Worm (Caenorhabditis elegans) whole organism, L4 larva: ENCODE measurements around the gene nas-12.

Experiments used
- D1046.2 ChIP-seq: fragments of 200-800 bp; sonication (Bioruptor generic); IDR thresholded peaks from 2 replicates; pipeline ENCODE4 v1.3.6; 2022; ENCODE audit warnings: missing genetic modification characterization, missing compliant biosample characterization
- F10B5.3 ChIP-seq: sonication (generic microtip); optimal IDR thresholded peaks from 2 replicates; lab custom pipeline; 2016; ENCODE audit warnings: mild to moderate bottlenecking, missing genetic modification characterization, missing compliant biosample characterization
- F26F4.8 ChIP-seq: fragments of 200-800 bp; sonication (Bioruptor generic); conservative IDR thresholded peaks from 2 replicates; pipeline ENCODE4 v1.3.6; 2022; ENCODE audit warnings: missing genetic modification characterization, missing compliant biosample characterization
- F44E2.7 ChIP-seq: fragments of 200-800 bp; sonication (Bioruptor generic); IDR thresholded peaks from 2 replicates; pipeline ENCODE4 v2.1.2; 2022; ENCODE audit warnings: missing genetic modification characterization, missing compliant biosample characterization
- R02D3.7 ChIP-seq: fragments of 150-350 bp; sonication (generic microtip); optimal IDR thresholded peaks from 3 replicates; lab custom pipeline; 2014; ENCODE audit warnings: missing biosample characterization, missing genetic modification characterization
- T20F7.1 ChIP-seq: fragments of 200-800 bp; sonication (Bioruptor generic); optimal IDR thresholded peaks from 2 replicates; lab custom pipeline; 2018; ENCODE audit warnings: mild to moderate bottlenecking, missing genetic modification characterization, missing compliant biosample characterization
- T26A8.4 ChIP-seq: fragments of 200-800 bp; sonication (Bioruptor generic); IDR thresholded peaks from 2 replicates; pipeline ENCODE4 v1.3.6; 2022; ENCODE audit warnings: missing genetic modification characterization, missing compliant biosample characterization
- Y105C5A.15 ChIP-seq: fragments of 200-800 bp; sonication (Bioruptor generic); IDR thresholded peaks from 2 replicates; pipeline ENCODE4 v1.3.6; 2022; ENCODE audit warnings: missing genetic modification characterization, missing compliant biosample characterization
- Y48G9A.11 ChIP-seq: fragments of 200-800 bp; sonication (Bioruptor generic); IDR thresholded peaks from 2 replicates; pipeline ENCODE4 v1.3.6; 2022; ENCODE audit warnings: missing genetic modification reagents, missing genetic modification characterization, missing compliant biosample characterization
- Y5F2A.4 ChIP-seq: fragments of 200-800 bp; sonication (Bioruptor generic); optimal IDR thresholded peaks from 2 replicates; lab custom pipeline; 2018; ENCODE audit warnings: mild to moderate bottlenecking, missing genetic modification characterization, missing compliant biosample characterization
- Y75B8A.6 ChIP-seq: fragments of 200-800 bp; sonication (Bioruptor generic); IDR thresholded peaks from 2 replicates; pipeline ENCODE4 v1.3.6; 2022; ENCODE audit warnings: missing genetic modification reagents, missing genetic modification characterization, missing compliant biosample characterization
- ZK337.2 ChIP-seq: fragments of 200-800 bp; sonication (Bioruptor generic); IDR thresholded peaks from 2 replicates; pipeline ENCODE4 v1.3.6; 2022; ENCODE audit warnings: missing genetic modification reagents, missing genetic modification characterization, missing compliant biosample characterization
- ZK546.5 ChIP-seq, 2 experiments: sonication (generic microtip); optimal IDR thresholded peaks; 2 replicates each; lab custom pipeline; 2017; ENCODE audit warnings: missing biosample characterization in 2 of 2, missing genetic modification characterization in 2 of 2
- ama-1 ChIP-seq: fragments of 150-350 bp; optimal IDR thresholded peaks from 2 replicates; lab custom pipeline; 2014; ENCODE audit warnings: inconsistent platforms, mixed read lengths
- attf-4 ChIP-seq: sonication (generic microtip); optimal IDR thresholded peaks from 3 replicates; lab custom pipeline; 2017; ENCODE audit warnings: missing biosample characterization, missing genetic modification characterization
- ceh-32 ChIP-seq: sonication (generic microtip); optimal IDR thresholded peaks from 2 replicates; lab custom pipeline; 2016; ENCODE audit warnings: mild to moderate bottlenecking, missing genetic modification characterization, missing compliant biosample characterization; ENCODE audit not compliant: poor library complexity
- daf-19 ChIP-seq: fragments of 200-800 bp; sonication (Bioruptor generic); conservative IDR thresholded peaks from 2 replicates; pipeline ENCODE4 v1.3.6; 2022; ENCODE audit warnings: missing genetic modification characterization, missing compliant biosample characterization
- dmd-6 ChIP-seq: fragments of 200-800 bp; sonication (Bioruptor generic); IDR thresholded peaks from 2 replicates; pipeline ENCODE4 v1.3.6; 2022; ENCODE audit warnings: missing genetic modification reagents, missing genetic modification characterization, missing compliant biosample characterization
- dpl-1 ChIP-seq: fragments of 150-350 bp; optimal IDR thresholded peaks from 2 replicates; lab custom pipeline; 2014; ENCODE audit warnings: missing biosample characterization, missing genetic modification reagents, missing genetic modification characterization
- duxl-1 ChIP-seq: sonication (generic microtip); optimal IDR thresholded peaks from 2 replicates; lab custom pipeline; 2016; ENCODE audit warnings: mild to moderate bottlenecking, missing genetic modification characterization, moderate library complexity, missing compliant biosample characterization; ENCODE audit not compliant: poor library complexity
- dve-1 ChIP-seq: sonication (generic microtip); optimal IDR thresholded peaks from 2 replicates; lab custom pipeline; 2017; ENCODE audit warnings: antibody characterized with exemption, mild to moderate bottlenecking, missing genetic modification characterization, missing compliant biosample characterization; ENCODE audit not compliant: insufficient read depth
- fkh-10 ChIP-seq: fragments of 150-350 bp; optimal IDR thresholded peaks from 2 replicates; lab custom pipeline; 2014; ENCODE audit warnings: missing biosample characterization, missing genetic modification reagents, missing genetic modification characterization
- lin-13 ChIP-seq: fragments of 150-350 bp; optimal IDR thresholded peaks from 2 replicates; lab custom pipeline; 2014; ENCODE audit warnings: missing biosample characterization, missing genetic modification reagents, missing genetic modification characterization
- lin-15B ChIP-seq: fragments of 150-350 bp; sonication (generic microtip); optimal IDR thresholded peaks from 3 replicates; lab custom pipeline; 2014; ENCODE audit warnings: missing biosample characterization, missing genetic modification characterization
- lin-29 ChIP-seq: fragments of 200-800 bp; sonication (Bioruptor generic); IDR thresholded peaks from 2 replicates; pipeline ENCODE4 v1.3.6; 2022; ENCODE audit warnings: missing genetic modification reagents, missing genetic modification characterization, missing compliant biosample characterization
- madf-5 ChIP-seq, 2 experiments: fragments of 200-800 bp; sonication (Bioruptor generic); IDR thresholded peaks; 2 replicates each; pipeline ENCODE4 v1.3.6; 2022; ENCODE audit warnings: missing compliant biosample characterization in 2 of 2, missing genetic modification characterization in 2 of 2
- mdt-29 ChIP-seq: fragments of 200-800 bp; sonication (Bioruptor generic); IDR thresholded peaks from 2 replicates; pipeline ENCODE4 v1.3.6; 2022; ENCODE audit warnings: missing genetic modification reagents, missing genetic modification characterization, missing compliant biosample characterization
- mxl-2 ChIP-seq: fragments of 200-800 bp; sonication (Bioruptor generic); conservative IDR thresholded peaks from 2 replicates; pipeline ENCODE4 v1.3.6; 2022; ENCODE audit warnings: missing genetic modification reagents, missing genetic modification characterization, missing compliant biosample characterization
- mxl-3 ChIP-seq: fragments of 200-800 bp; sonication (Bioruptor generic); optimal IDR thresholded peaks from 2 replicates; lab custom pipeline; 2018; ENCODE audit warnings: mild to moderate bottlenecking, missing genetic modification characterization, missing compliant biosample characterization
- nhr-10 ChIP-seq: fragments of 150-350 bp; optimal IDR thresholded peaks from 2 replicates; lab custom pipeline; 2014; ENCODE audit warnings: missing biosample characterization, missing genetic modification characterization
- nhr-102 ChIP-seq: sonication (generic microtip); optimal IDR thresholded peaks from 2 replicates; lab custom pipeline; 2016; ENCODE audit warnings: mild to moderate bottlenecking, missing genetic modification characterization, moderate library complexity, missing compliant biosample characterization
- nhr-237 ChIP-seq: sonication (generic microtip); optimal IDR thresholded peaks from 2 replicates; lab custom pipeline; 2017; ENCODE audit warnings: missing biosample characterization, missing genetic modification characterization
- nhr-48 ChIP-seq: sonication (generic microtip); optimal IDR thresholded peaks from 2 replicates; lab custom pipeline; 2016; ENCODE audit warnings: mild to moderate bottlenecking, missing genetic modification characterization, missing compliant biosample characterization
- nhr-76 ChIP-seq: fragments of 150-350 bp; optimal IDR thresholded peaks from 2 replicates; lab custom pipeline; 2014; ENCODE audit warnings: missing biosample characterization, missing genetic modification characterization
- pha-4 ChIP-seq, 2 experiments: fragments of 150-350 bp in 1 of 2; fragments of 200-800 bp in 1 of 2; sonication (Bioruptor generic) in 1 of 2; IDR thresholded peaks in 1 of 2; optimal IDR thresholded peaks in 1 of 2; 2 replicates each; pipeline versions ENCODE4 v1.3.6 to Lab custom; 2014 to 2022; ENCODE audit warnings: missing genetic modification characterization in 2 of 2, missing genetic modification reagents in 2 of 2, missing biosample characterization in 1 of 2, missing compliant biosample characterization in 1 of 2
- php-3 ChIP-seq: fragments of 200-800 bp; sonication (Bioruptor generic); IDR thresholded peaks from 2 replicates; pipeline ENCODE4 v1.3.6; 2022; ENCODE audit warnings: missing genetic modification reagents, missing genetic modification characterization, missing compliant biosample characterization
- snpc-1.2 ChIP-seq: fragments of 200-800 bp; sonication (Bioruptor generic); IDR thresholded peaks from 2 replicates; pipeline ENCODE4 v1.3.6; 2022; ENCODE audit warnings: missing genetic modification reagents, missing genetic modification characterization, missing compliant biosample characterization
- snpc-4 ChIP-seq: fragments of 150-350 bp; optimal IDR thresholded peaks from 2 replicates; lab custom pipeline; 2014; ENCODE audit warnings: missing biosample characterization, missing genetic modification characterization
- spr-1 ChIP-seq: sonication (generic microtip); optimal IDR thresholded peaks from 2 replicates; lab custom pipeline; 2016; ENCODE audit warnings: mild to moderate bottlenecking, missing genetic modification characterization, missing compliant biosample characterization
- spr-3 ChIP-seq: fragments of 200-800 bp; sonication (Bioruptor generic); optimal IDR thresholded peaks from 2 replicates; lab custom pipeline; 2018; ENCODE audit warnings: mild to moderate bottlenecking, missing genetic modification characterization, missing compliant biosample characterization
- tag-97 ChIP-seq: fragments of 200-800 bp; sonication (Bioruptor generic); IDR thresholded peaks from 2 replicates; pipeline ENCODE4 v1.3.6; 2022; ENCODE audit warnings: missing genetic modification characterization, missing compliant biosample characterization
- unc-39 ChIP-seq: sonication (generic microtip); optimal IDR thresholded peaks from 2 replicates; lab custom pipeline; 2017; ENCODE audit warnings: missing biosample characterization, missing genetic modification characterization
- unc-62 ChIP-seq, 3 experiments: fragments of 150-350 bp in 1 of 3; sonication (generic microtip); optimal IDR thresholded peaks in 2 of 3; peaks in 1 of 3; 1 replicate in 1 of 3; 2 replicates in 2 of 3; lab custom pipeline; 2014 to 2017; ENCODE audit warnings: missing biosample characterization in 3 of 3, missing genetic modification characterization in 3 of 3, missing genetic modification reagents in 3 of 3, missing genotype in 1 of 3
- vab-7 ChIP-seq: fragments of 200-800 bp; sonication (Bioruptor generic); IDR thresholded peaks from 2 replicates; pipeline ENCODE4 v1.3.6; 2022; ENCODE audit warnings: missing genetic modification reagents, missing genetic modification characterization, missing compliant biosample characterization
- zfp-2 ChIP-seq: sonication (generic microtip); optimal IDR thresholded peaks from 2 replicates; lab custom pipeline; 2016; ENCODE audit warnings: mild to moderate bottlenecking, missing genetic modification characterization, missing compliant biosample characterization
- zip-11 ChIP-seq: fragments of 200-800 bp; sonication (Bioruptor generic); IDR thresholded peaks from 2 replicates; pipeline ENCODE4 v1.3.6; 2022; ENCODE audit warnings: missing genetic modification characterization, missing compliant biosample characterization

Gene nas-12

DNA sequence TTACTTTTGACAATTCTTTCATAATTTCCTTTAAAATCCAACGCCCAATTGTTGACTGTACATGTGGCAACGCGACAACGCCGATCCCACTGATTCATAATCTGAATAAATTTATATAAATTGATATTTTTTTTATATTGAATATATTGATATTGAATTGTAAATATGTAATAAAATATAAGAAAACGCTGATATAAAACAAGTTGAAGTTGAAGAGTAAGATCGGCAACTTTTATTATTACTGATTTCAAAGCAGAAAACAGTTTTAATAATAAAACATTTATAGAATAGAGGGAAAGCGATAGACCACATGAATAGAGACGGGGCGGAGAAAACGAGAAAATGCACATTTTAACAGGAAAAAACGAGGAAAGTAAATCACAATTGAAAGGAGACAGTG, 4.6 kb upstream of the nas-12 start, which contains the start of gene qns-1:
TSS of gene qns-1 (minus strand) at position 101 of the 400 bp plus-strand sequence.
- no peak for TF ChIP-seq R02D3.7 (tag; lab: Kevin White, UChicago)
- no peak for TF ChIP-seq F26F4.8 (GFP tag; lab: Robert Waterston, UW)
- TF ChIP-seq, all 104 proteins: peak for 0

DNA sequence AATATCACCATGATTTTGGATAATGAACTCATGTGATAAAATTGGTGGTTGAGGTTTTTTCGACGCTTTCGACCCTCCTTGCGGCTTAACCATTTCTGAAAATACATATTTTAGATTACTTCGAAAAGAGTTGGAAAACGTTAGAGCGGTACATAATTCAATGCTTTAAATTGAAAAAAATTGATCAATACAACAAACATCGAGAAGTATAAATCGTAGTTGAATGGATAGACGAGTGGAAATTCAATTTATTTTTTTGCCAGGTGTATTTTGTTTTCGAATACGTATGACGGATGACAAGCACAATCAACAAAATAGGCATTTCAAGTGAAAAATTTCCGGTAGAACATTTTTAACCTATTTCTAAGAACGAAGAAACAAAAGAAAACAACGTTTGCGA, 2.6 kb upstream of the nas-12 start, which contains the start of gene tram-1:
TSS of gene tram-1 (minus strand) at position 101 of the 400 bp plus-strand sequence.
- no peak for TF ChIP-seq Y75B8A.6
- TF ChIP-seq lin-13: no peak
- TF ChIP-seq php-3: no peak
- no peak for TF ChIP-seq nhr-76
- no peak for TF ChIP-seq nhr-102 (tag; lab: Kevin White, UChicago)
- no peak for TF ChIP-seq fkh-10 (GFP tag; lab: Kevin White, UChicago)
- TF ChIP-seq zip-11 (GFP tag; lab: Robert Waterston, UW): no peak
- TF ChIP-seq, all 104 proteins: peak for 0

DNA sequence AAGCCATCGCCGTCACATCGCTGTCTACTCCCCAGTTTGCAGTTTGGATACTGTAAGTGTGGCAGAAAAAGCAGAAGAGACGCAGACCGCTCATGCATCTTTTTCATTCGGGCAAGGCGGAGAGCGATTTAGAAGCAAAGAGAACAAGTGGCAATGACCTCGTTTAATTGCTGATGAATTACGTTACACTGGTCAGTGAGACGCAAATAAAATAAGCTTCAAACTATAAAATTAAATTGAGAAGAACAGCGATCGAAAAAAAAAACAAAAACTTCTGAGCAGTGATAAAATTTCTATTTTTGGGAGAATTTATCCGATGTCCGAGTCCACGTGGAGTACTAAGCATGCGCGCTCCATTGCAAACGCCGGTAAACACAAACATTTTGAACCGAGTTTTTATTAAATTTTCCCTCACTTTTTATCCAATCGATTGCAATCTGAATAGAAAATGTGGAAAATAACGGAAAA, 1.7 kb upstream of the nas-12 start, which contains the start of gene C24F3.2:
TSS of gene C24F3.2 (plus strand) at position 418 of the 468 bp plus-strand sequence.
- TF ChIP-seq mxl-3 (GFP tag; lab: Kevin White, UChicago): peak; percentile 88
- no peak for TF ChIP-seq nhr-10 (tag; lab: Kevin White, UChicago)
- TF ChIP-seq F10B5.3 (tag; lab: Kevin White, UChicago): no peak
- no peak for TF ChIP-seq zfp-2
- no peak for TF ChIP-seq zip-11 (GFP tag; lab: Robert Waterston, UW)
- TF ChIP-seq tag-97 (GFP tag; lab: Robert Waterston, UW): no peak
- peak; percentile 48; the same call in 1 of the 2 replicates for TF ChIP-seq dmd-6 (GFP tag; lab: Robert Waterston, UW)
- no peak for TF ChIP-seq F44E2.7 (GFP tag; lab: Robert Waterston, UW)
- TF ChIP-seq mxl-2 (GFP tag; lab: Robert Waterston, UW): no peak
- TF ChIP-seq spr-1: no peak
- no peak for TF ChIP-seq T26A8.4 (GFP tag; lab: Robert Waterston, UW)
- no peak for TF ChIP-seq mdt-29 (GFP tag; lab: Robert Waterston, UW)
- TF ChIP-seq madf-5 (GFP tag; IDR thresholded peaks at IDR 0.05; lab: Robert Waterston, UW): no peak
- TF ChIP-seq Y48G9A.11: no peak
- no peak for TF ChIP-seq Y5F2A.4 (GFP tag; lab: Kevin White, UChicago)
- TF ChIP-seq unc-62 (GFP tag; optimal IDR thresholded peaks at IDR 0.05 in 1 of 2; lab: Kevin White, UChicago): peak in 1 of 2 experiments; percentile 98
- TF ChIP-seq unc-62 (tag; optimal IDR thresholded peaks at IDR 0.05; lab: Kevin White, UChicago): no peak
- TF ChIP-seq php-3: 0 out of 2 replicates have a peak, but pooled peaks have one; percentile 20
- TF ChIP-seq ama-1 (lab: Kevin White, UChicago): no peak
- no peak for TF ChIP-seq dve-1
- TF ChIP-seq daf-19: no peak
- no peak for TF ChIP-seq ZK337.2 (GFP tag; lab: Robert Waterston, UW)
- TF ChIP-seq pha-4 (GFP tag; IDR thresholded peaks at IDR 0.05; lab: Robert Waterston, UW): no peak
- TF ChIP-seq pha-4 (tag; optimal IDR thresholded peaks at IDR 0.05; lab: Kevin White, UChicago): no peak
- no peak for TF ChIP-seq lin-13
- no peak for TF ChIP-seq ceh-32
- TF ChIP-seq nhr-237 (tag; lab: Kevin White, UChicago): no peak
- TF ChIP-seq duxl-1 (tag; lab: Kevin White, UChicago): no peak
- no peak for TF ChIP-seq Y105C5A.15
- TF ChIP-seq lin-15B (tag; lab: Kevin White, UChicago): no peak
- TF ChIP-seq vab-7 (GFP tag; lab: Robert Waterston, UW): no peak
- TF ChIP-seq unc-39 (tag; lab: Kevin White, UChicago): no peak
- no peak for TF ChIP-seq attf-4 (tag; lab: Kevin White, UChicago)
- no peak for TF ChIP-seq spr-3 (GFP tag; lab: Kevin White, UChicago)
- TF ChIP-seq D1046.2 (GFP tag; lab: Robert Waterston, UW): no peak
- TF ChIP-seq dpl-1 (GFP tag; lab: Kevin White, UChicago): peak; percentile 75
- TF ChIP-seq T20F7.1: no peak
- no peak for TF ChIP-seq ZK546.5 (tag; optimal IDR thresholded peaks at IDR 0.05; lab: Kevin White, UChicago)
- no peak for TF ChIP-seq snpc-4 (tag; lab: Kevin White, UChicago)
- TF ChIP-seq lin-29 (GFP tag; lab: Robert Waterston, UW): no peak
- no peak for TF ChIP-seq snpc-1.2 (GFP tag; lab: Robert Waterston, UW)
- TF ChIP-seq nhr-48 (tag; lab: Kevin White, UChicago): no peak
